Fruit fly (Drosophila melanogaster) whole organism, embryonic: Measurements from ENCODE around the gene Taf8.

ENCODE experiments used
- Adf1 ChIP-seq: fragments of 200-800 bp; sonication (Bioruptor generic); IDR thresholded peaks from 2 replicates; pipeline ENCODE4 v1.3.6; 2022; ENCODE audit warnings: missing biosample characterization, missing genetic modification characterization
- CG11723 ChIP-seq: fragments of 200-800 bp; sonication (Bioruptor generic); optimal IDR thresholded peaks from 2 replicates; lab custom pipeline; 2017; ENCODE audit warnings: missing biosample characterization, mild to moderate bottlenecking, missing genetic modification characterization
- CG12104 ChIP-seq: fragments of 200-800 bp; sonication (Bioruptor generic); optimal IDR thresholded peaks from 3 replicates; lab custom pipeline; 2016; ENCODE audit warnings: missing biosample characterization, missing genetic modification characterization
- CG12236 ChIP-seq: fragments of 200-800 bp; sonication (Bioruptor generic); optimal IDR thresholded peaks from 2 replicates; lab custom pipeline; 2016; ENCODE audit warnings: missing biosample characterization, missing genetic modification characterization
- CG12391 ChIP-seq: fragments of 200-800 bp; sonication (Bioruptor generic); optimal IDR thresholded peaks from 3 replicates; lab custom pipeline; 2018; ENCODE audit warnings: missing biosample characterization, mild to moderate bottlenecking, missing genetic modification characterization, moderate library complexity
- CG12744 ChIP-seq: fragments of 200-800 bp; sonication (Bioruptor generic); optimal IDR thresholded peaks from 2 replicates; lab custom pipeline; 2016; ENCODE audit warnings: missing biosample characterization, missing genetic modification characterization
- CG13624 ChIP-seq: fragments of 200-800 bp; sonication (Bioruptor generic); optimal IDR thresholded peaks from 2 replicates; lab custom pipeline; 2016; ENCODE audit warnings: missing biosample characterization, missing genetic modification characterization
- CG15601 ChIP-seq: fragments of 200-800 bp; sonication (Bioruptor generic); optimal IDR thresholded peaks from 3 replicates; lab custom pipeline; 2019; ENCODE audit warnings: missing biosample characterization, mild to moderate bottlenecking, missing genetic modification characterization, moderate library complexity
- CG16779 ChIP-seq: fragments of 200-800 bp; sonication (Bioruptor generic); IDR thresholded peaks from 2 replicates; pipeline ENCODE4 v1.3.6; 2022; ENCODE audit warnings: missing biosample characterization, missing genetic modification characterization
- CG16815 ChIP-seq: fragments of 200-800 bp; sonication (Bioruptor generic); optimal IDR thresholded peaks from 3 replicates; lab custom pipeline; 2017; ENCODE audit warnings: missing biosample characterization, mild to moderate bottlenecking, missing genetic modification characterization
- CG17328 ChIP-seq: fragments of 200-800 bp; sonication (Bioruptor generic); IDR thresholded peaks from 2 replicates; pipeline ENCODE4 v1.3.6; 2022; ENCODE audit warnings: missing biosample characterization, missing genetic modification characterization
- CG17802 ChIP-seq: fragments of 200-800 bp; sonication (Bioruptor generic); optimal IDR thresholded peaks from 2 replicates; lab custom pipeline; 2018; ENCODE audit warnings: missing biosample characterization, mild to moderate bottlenecking, missing genetic modification characterization, moderate library complexity
- CG2120 ChIP-seq: fragments of 200-800 bp; sonication (Bioruptor generic); optimal IDR thresholded peaks from 3 replicates; lab custom pipeline; 2016; ENCODE audit warnings: missing biosample characterization, missing genetic modification characterization
- CG2712 ChIP-seq: fragments of 200-800 bp; optimal IDR thresholded peaks from 3 replicates; lab custom pipeline; 2019; ENCODE audit warnings: missing biosample characterization, mild to moderate bottlenecking, missing genetic modification characterization, moderate library complexity
- CG4328 ChIP-seq: fragments of 200-800 bp; sonication (Bioruptor generic); optimal IDR thresholded peaks from 3 replicates; lab custom pipeline; 2017; ENCODE audit warnings: missing biosample characterization, missing genetic modification reagents, missing genetic modification characterization
- CG43689 ChIP-seq: fragments of 200-800 bp; sonication (Bioruptor generic); IDR thresholded peaks from 2 replicates; pipeline ENCODE4 v1.3.6; 2022; ENCODE audit warnings: missing biosample characterization, missing genetic modification characterization
- CG4730 ChIP-seq: fragments of 200-800 bp; sonication (Bioruptor generic); IDR thresholded peaks from 2 replicates; pipeline ENCODE4 v1.3.6; 2022; ENCODE audit warnings: missing biosample characterization, missing genetic modification characterization
- CG4820 ChIP-seq: fragments of 200-800 bp; sonication (Bioruptor generic); optimal IDR thresholded peaks from 3 replicates; lab custom pipeline; 2016; ENCODE audit warnings: missing biosample characterization, missing genetic modification characterization
- CG8388 ChIP-seq: fragments of 200-800 bp; sonication (Bioruptor generic); optimal IDR thresholded peaks from 2 replicates; lab custom pipeline; 2019; ENCODE audit warnings: missing biosample characterization, mild to moderate bottlenecking, missing genetic modification characterization, moderate library complexity
- Dip2 ChIP-seq: fragments of 200-800 bp; sonication (Bioruptor generic); IDR thresholded peaks from 2 replicates; pipeline ENCODE4 v1.3.6; 2022; ENCODE audit warnings: missing biosample characterization, missing genetic modification characterization
- E2f1 ChIP-seq: fragments of 200-800 bp; sonication (Bioruptor generic); IDR thresholded peaks from 2 replicates; pipeline ENCODE4 v1.3.6; 2022; ENCODE audit warnings: missing biosample characterization, missing genetic modification characterization
- E2f2 ChIP-seq: fragments of 200-800 bp; sonication (Bioruptor generic); IDR thresholded peaks from 2 replicates; pipeline ENCODE4 v1.3.6; 2022; ENCODE audit warnings: missing biosample characterization, missing genetic modification characterization
- Fer3 ChIP-seq: fragments of 200-800 bp; sonication (Bioruptor generic); optimal IDR thresholded peaks from 2 replicates; lab custom pipeline; 2018; ENCODE audit warnings: missing biosample characterization, mild to moderate bottlenecking, missing genetic modification characterization, moderate library complexity
- HLH4C ChIP-seq: fragments of 200-800 bp; sonication (Bioruptor generic); IDR thresholded peaks from 3 replicates; pipeline ENCODE4 v1.3.6; 2022; ENCODE audit warnings: missing biosample characterization, missing genetic modification characterization; ENCODE audit not compliant: partially characterized antibody
- Hr78 ChIP-seq, 2 experiments: fragments of 200-800 bp in 1 of 2; fragments of >200 bp in 1 of 2; sonication (Bioruptor generic) in 1 of 2; optimal IDR thresholded peaks; 2 replicates each; lab custom pipeline; 2017 to 2019; ENCODE audit warnings: missing biosample characterization in 2 of 2, missing genetic modification characterization in 2 of 2, mild to moderate bottlenecking in 1 of 2, moderate library complexity in 1 of 2
- MBD-R2 ChIP-seq: fragments of 200-800 bp; sonication (Bioruptor generic); IDR thresholded peaks from 2 replicates; pipeline ENCODE4 v1.3.6; 2022; ENCODE audit warnings: missing biosample characterization, missing genetic modification characterization
- MESR4 ChIP-seq: fragments of 200-800 bp; sonication (Bioruptor generic); optimal IDR thresholded peaks from 2 replicates; lab custom pipeline; 2018; ENCODE audit warnings: missing biosample characterization, mild to moderate bottlenecking, missing genetic modification characterization, moderate library complexity
- MTF-1 ChIP-seq: fragments of 200-800 bp; sonication (Bioruptor generic); optimal IDR thresholded peaks from 2 replicates; lab custom pipeline; 2018; ENCODE audit warnings: missing biosample characterization, mild to moderate bottlenecking, missing genetic modification characterization, borderline replicate concordance
- Meics ChIP-seq: fragments of 200-800 bp; sonication (Bioruptor generic); optimal IDR thresholded peaks from 2 replicates; lab custom pipeline; 2017; ENCODE audit warnings: missing biosample characterization, mild to moderate bottlenecking, missing genetic modification characterization
- NfI ChIP-seq: fragments of 200-800 bp; sonication (Bioruptor generic); optimal IDR thresholded peaks from 3 replicates; lab custom pipeline; 2018; ENCODE audit warnings: missing biosample characterization, mild to moderate bottlenecking, missing genetic modification characterization, moderate library complexity
- Vsx1 ChIP-seq: fragments of 200-800 bp; sonication (Bioruptor generic); optimal IDR thresholded peaks from 2 replicates; lab custom pipeline; 2017; ENCODE audit warnings: missing biosample characterization, mild to moderate bottlenecking, missing genetic modification characterization, missing genetic modification reagents
- ci ChIP-seq: fragments of 200-800 bp; sonication (Bioruptor generic); IDR thresholded peaks from 3 replicates; pipeline ENCODE4 v1.3.6; 2022; ENCODE audit warnings: missing biosample characterization, missing genetic modification characterization
- emc ChIP-seq: fragments of 200-800 bp; sonication (Bioruptor generic); optimal IDR thresholded peaks from 2 replicates; lab custom pipeline; 2016; ENCODE audit warnings: missing biosample characterization, missing genetic modification characterization
- ewg ChIP-seq: fragments of 200-800 bp; sonication (Bioruptor generic); optimal IDR thresholded peaks from 3 replicates; lab custom pipeline; 2017; ENCODE audit warnings: mild to moderate bottlenecking, missing biosample characterization, missing genetic modification reagents, missing genetic modification characterization
- fd102C ChIP-seq: fragments of 200-800 bp; sonication (Bioruptor generic); optimal IDR thresholded peaks from 2 replicates; lab custom pipeline; 2018; ENCODE audit warnings: missing biosample characterization, mild to moderate bottlenecking, missing genetic modification characterization, moderate library complexity
- fd96Cb ChIP-seq: fragments of 200-800 bp; sonication (Bioruptor generic); optimal IDR thresholded peaks from 2 replicates; lab custom pipeline; 2018; ENCODE audit warnings: missing biosample characterization, mild to moderate bottlenecking, missing genetic modification characterization, moderate library complexity
- gcm2 ChIP-seq: fragments of 200-800 bp; sonication (Bioruptor generic); optimal IDR thresholded peaks from 2 replicates; lab custom pipeline; 2016; ENCODE audit warnings: missing biosample characterization, missing genetic modification characterization
- h ChIP-seq: fragments of >200 bp; optimal IDR thresholded peaks from 2 replicates; lab custom pipeline; 2017
- knrl ChIP-seq: fragments of 200-800 bp; sonication (Bioruptor generic); IDR thresholded peaks from 3 replicates; pipeline ENCODE4 v1.3.6; 2022; ENCODE audit warnings: missing biosample characterization, missing genetic modification characterization; ENCODE audit not compliant: partially characterized antibody
- lab ChIP-seq: fragments of 200-800 bp; sonication (Bioruptor generic); optimal IDR thresholded peaks from 3 replicates; lab custom pipeline; 2017; ENCODE audit warnings: missing biosample characterization, missing genetic modification characterization, mild to moderate bottlenecking, moderate library complexity, missing genetic modification reagents
- oc ChIP-seq: fragments of 200-800 bp; sonication (Bioruptor generic); optimal IDR thresholded peaks from 2 replicates; lab custom pipeline; 2018; ENCODE audit warnings: missing biosample characterization, mild to moderate bottlenecking, missing genetic modification characterization, moderate library complexity
- odd ChIP-seq: fragments of 200-800 bp; sonication (Bioruptor generic); optimal IDR thresholded peaks from 2 replicates; lab custom pipeline; 2017; ENCODE audit warnings: missing biosample characterization, mild to moderate bottlenecking, missing genetic modification characterization
- p53 ChIP-seq: fragments of 200-800 bp; sonication (Bioruptor generic); optimal IDR thresholded peaks from 2 replicates; lab custom pipeline; 2016; ENCODE audit warnings: missing biosample characterization, missing genetic modification characterization
- pb ChIP-seq: fragments of 200-800 bp; sonication (Bioruptor generic); optimal IDR thresholded peaks from 3 replicates; lab custom pipeline; 2016; ENCODE audit warnings: missing biosample characterization, missing genetic modification characterization
- pfk ChIP-seq: fragments of 200-800 bp; sonication (Bioruptor generic); optimal IDR thresholded peaks from 2 replicates; lab custom pipeline; 2018; ENCODE audit warnings: missing biosample characterization, mild to moderate bottlenecking, missing genetic modification characterization, moderate library complexity
- ro ChIP-seq: fragments of 200-800 bp; sonication (Bioruptor generic); IDR thresholded peaks from 2 replicates; pipeline ENCODE4 v1.3.6; 2022; ENCODE audit warnings: missing biosample characterization, missing genetic modification characterization
- sima ChIP-seq: fragments of 200-800 bp; sonication (Bioruptor generic); optimal IDR thresholded peaks from 2 replicates; lab custom pipeline; 2016; ENCODE audit warnings: missing biosample characterization, missing genetic modification characterization
- slou ChIP-seq: fragments of 200-800 bp; sonication (Bioruptor generic); optimal IDR thresholded peaks from 3 replicates; lab custom pipeline; 2016; ENCODE audit warnings: missing biosample characterization, missing genetic modification characterization
- sqz ChIP-seq: fragments of 200-800 bp; sonication (Bioruptor generic); optimal IDR thresholded peaks from 3 replicates; lab custom pipeline; 2018; ENCODE audit warnings: missing biosample characterization, mild to moderate bottlenecking, missing genetic modification characterization
- sr ChIP-seq: fragments of 200-800 bp; sonication (Bioruptor generic); IDR thresholded peaks from 3 replicates; pipeline ENCODE4 v1.3.6; 2022; ENCODE audit warnings: missing biosample characterization, missing genetic modification characterization
- toy ChIP-seq: fragments of 200-800 bp; sonication (Bioruptor generic); IDR thresholded peaks from 2 replicates; pipeline ENCODE4 v1.3.6; 2022; ENCODE audit warnings: missing biosample characterization, missing genetic modification characterization
- wdn ChIP-seq: fragments of 200-800 bp; sonication (Bioruptor generic); IDR thresholded peaks from 2 replicates; pipeline ENCODE4 v1.3.6; 2022; ENCODE audit warnings: missing biosample characterization, missing genetic modification characterization

The Taf8 gene

DNA sequence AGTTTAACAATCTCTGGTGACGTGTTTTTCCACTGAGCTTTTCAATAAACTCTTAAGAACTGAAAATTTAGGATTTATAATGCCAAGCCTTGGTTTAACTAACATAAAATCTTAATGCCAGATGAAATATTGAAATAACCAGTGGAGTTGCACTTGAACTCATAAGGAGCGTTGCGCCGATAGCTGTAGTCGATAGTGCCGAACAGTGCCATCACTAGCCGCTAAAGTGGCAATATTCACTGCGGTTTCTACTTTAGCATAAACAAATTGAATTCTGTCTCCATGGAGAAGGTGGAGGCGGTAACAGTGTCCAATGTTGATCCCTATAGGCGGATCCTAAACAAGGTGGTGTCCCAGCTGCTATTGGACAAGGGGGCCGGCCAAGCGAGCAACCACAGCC is at the start of gene Taf8:
TSS of gene Taf8 (plus strand) at position 193 of the 400 bp plus-strand sequence.
- no peak for TF ChIP-seq pfk (GFP tag; lab: Kevin White, UChicago)
- no peak for TF ChIP-seq CG12744 (GFP tag; lab: Kevin White, UChicago)
- TF ChIP-seq Meics (GFP tag; lab: Kevin White, UChicago): no peak
- no peak for TF ChIP-seq Dip2 (GFP tag; lab: Robert Waterston, UW)
- TF ChIP-seq Fer3: no peak
- no peak for TF ChIP-seq sr (GFP tag; lab: Robert Waterston, UW)
- TF ChIP-seq ci (GFP tag; lab: Robert Waterston, UW): no peak
- no peak for TF ChIP-seq CG17802 (tag; lab: Kevin White, UChicago)
- no peak for TF ChIP-seq odd (GFP tag; lab: Kevin White, UChicago)
- no peak for TF ChIP-seq Vsx1 (GFP tag; lab: Kevin White, UChicago)
- TF ChIP-seq oc (tag; lab: Kevin White, UChicago): no peak
- no peak for TF ChIP-seq CG15601 (tag; lab: Kevin White, UChicago)
- TF ChIP-seq CG8388 (GFP tag; lab: Kevin White, UChicago): no peak
- TF ChIP-seq MTF-1 (GFP tag; lab: Kevin White, UChicago): no peak
- no peak for TF ChIP-seq NfI (GFP tag; lab: Kevin White, UChicago)
- TF ChIP-seq ewg (GFP tag; lab: Kevin White, UChicago): no peak
- peak; percentile 21; the same call in 1 of the 2 replicates for TF ChIP-seq E2f2 (GFP tag; lab: Robert Waterston, UW)
- TF ChIP-seq knrl: peak; percentile 71; the same call in 2 of the 3 replicates
- no peak for TF ChIP-seq CG4820 (GFP tag; lab: Kevin White, UChicago)
- TF ChIP-seq slou: no peak
- no peak for TF ChIP-seq lab
- TF ChIP-seq emc (GFP tag; lab: Kevin White, UChicago): no peak
- no peak for TF ChIP-seq gcm2 (GFP tag; lab: Kevin White, UChicago)
- no peak for TF ChIP-seq CG43689
- no peak for TF ChIP-seq CG16815 (GFP tag; lab: Kevin White, UChicago)
- no peak for TF ChIP-seq CG2712 (tag; lab: Kevin White, UChicago)
- TF ChIP-seq HLH4C: peak; percentile 37; the same call in 2 of the 3 replicates
- peak; percentile 35 for TF ChIP-seq MESR4 (GFP tag; lab: Kevin White, UChicago)
- no peak for TF ChIP-seq CG16779 (GFP tag; lab: Robert Waterston, UW)
- no peak for TF ChIP-seq CG4328 (GFP tag; lab: Kevin White, UChicago)
- no peak for TF ChIP-seq h (lab: Kevin White, UChicago)
- no peak for TF ChIP-seq fd96Cb (tag; lab: Kevin White, UChicago)
- TF ChIP-seq CG13624: no peak
- no peak for TF ChIP-seq pb
- TF ChIP-seq CG4730 (GFP tag; lab: Robert Waterston, UW): no peak
- TF ChIP-seq CG12391 (tag; lab: Kevin White, UChicago): no peak
- TF ChIP-seq CG11723 (GFP tag; lab: Kevin White, UChicago): no peak
- no peak for TF ChIP-seq sima (GFP tag; lab: Kevin White, UChicago)
- no peak for TF ChIP-seq wdn (GFP tag; lab: Robert Waterston, UW)
- TF ChIP-seq CG2120 (GFP tag; lab: Kevin White, UChicago): peak; percentile 21
- no peak for TF ChIP-seq CG12104 (GFP tag; lab: Kevin White, UChicago)
- TF ChIP-seq CG12236 (GFP tag; lab: Kevin White, UChicago): no peak
- no peak for TF ChIP-seq p53 (GFP tag; lab: Kevin White, UChicago)
- no peak for TF ChIP-seq ro
- TF ChIP-seq E2f1 (GFP tag; lab: Robert Waterston, UW): no peak
- TF ChIP-seq Hr78 (GFP tag; optimal IDR thresholded peaks at IDR 0.05; lab: Kevin White, UChicago): no peak
- no peak for TF ChIP-seq toy (GFP tag; lab: Robert Waterston, UW)
- TF ChIP-seq MBD-R2: peak; percentile 67
- no peak for TF ChIP-seq Adf1 (GFP tag; lab: Robert Waterston, UW)
- no peak for TF ChIP-seq CG17328
- no peak for TF ChIP-seq fd102C (GFP tag; lab: Kevin White, UChicago)
- no peak for TF ChIP-seq sqz (GFP tag; lab: Kevin White, UChicago)
